Worm (Caenorhabditis elegans): Measurements from ENCODE around the gene srw-59.
A peak's percentile ranks its signal among the peaks of the same experiment; 100 is the strongest.

srw-59 gene

DNA sequence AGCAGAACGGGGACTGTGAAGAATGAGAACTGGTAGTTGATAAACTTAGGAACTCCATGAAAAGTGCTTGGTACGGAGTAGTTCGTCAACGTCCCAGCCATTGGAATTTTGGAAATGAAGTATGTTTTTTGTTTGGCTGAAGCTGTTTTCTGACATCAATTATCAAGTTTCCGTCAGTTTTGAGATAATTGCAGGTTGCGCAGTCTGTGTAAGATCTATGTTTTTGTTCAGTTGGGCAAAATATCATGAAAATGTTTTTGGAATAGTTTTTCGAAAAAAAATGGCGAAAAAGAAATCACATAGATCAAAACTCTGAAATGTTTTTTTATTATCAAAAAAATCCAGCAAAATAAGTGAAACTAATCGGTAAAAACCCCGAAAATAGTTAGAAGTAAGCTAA, 24.0 kb upstream of the srw-59 start, which contains the start of gene sru-22:
sru-22 (minus strand) TSS at position 101 of the 400 bp plus-strand sequence.
- TF ChIP-seq D1046.2 (GFP tag; IDR thresholded peaks at IDR 0.05): no peak
- TF ChIP-seq aha-1 (tag): peak; percentile 4
- no peak for TF ChIP-seq dmd-9 (GFP tag; IDR thresholded peaks at IDR 0.05)

DNA sequence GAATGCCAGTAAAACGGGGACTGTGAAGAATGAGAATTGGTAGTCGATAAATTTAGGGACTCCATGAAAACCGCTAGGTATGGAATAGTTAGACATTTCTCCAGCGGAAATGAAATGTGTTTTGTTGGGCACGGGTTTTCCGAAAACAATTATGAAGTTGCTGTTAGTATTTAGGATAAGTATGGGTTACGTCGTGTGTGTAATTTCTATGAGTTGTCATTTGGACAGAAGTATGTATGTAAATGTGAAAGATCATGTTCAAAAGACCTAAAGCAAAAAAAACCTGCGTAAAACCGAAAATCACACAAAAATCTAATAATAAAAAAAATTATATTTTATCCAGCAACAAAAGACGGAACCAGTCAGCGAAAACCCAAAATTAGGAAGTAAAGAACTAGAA, 21.7 kb upstream of the srw-59 start, which contains the start of gene sru-23:
sru-23 (minus strand) TSS at position 101 of the 400 bp plus-strand sequence.
- TF ChIP-seq madf-9 (GFP tag; conservative IDR thresholded peaks at IDR 0.05) (no peak), nhr-25 (tag; optimal IDR thresholded peaks at IDR 0.05; ENCODE audit: borderline replicate concordance, insufficient read depth) (no peak), tag-97 (GFP tag; IDR thresholded peaks at IDR 0.05) (no peak), F44E2.7 (GFP tag; IDR thresholded peaks at IDR 0.05) (no peak), sdz-12 (GFP tag; optimal IDR thresholded peaks at IDR 0.05) (no peak), arid-1 (GFP tag; conservative IDR thresholded peaks at IDR 0.05) (no peak), Y75B8A.6 (GFP tag; IDR thresholded peaks at IDR 0.05) (no peak), lir-3 (tag; optimal IDR thresholded peaks at IDR 0.05) (no peak), aha-1 (tag) (no peak), skn-1 (tag; optimal IDR thresholded peaks at IDR 0.05) (no peak), vab-7 (GFP tag; IDR thresholded peaks at IDR 0.05) (no peak), snpc-1.2 (GFP tag; IDR thresholded peaks at IDR 0.05) (no peak), gei-8 (GFP tag; optimal IDR thresholded peaks at IDR 0.05) (no peak), unc-39 (tag; optimal IDR thresholded peaks at IDR 0.05) (no peak), nhr-41 (GFP tag; IDR thresholded peaks at IDR 0.05) (no peak), hlh-11 (tag; optimal IDR thresholded peaks at IDR 0.05) (no peak)

DNA sequence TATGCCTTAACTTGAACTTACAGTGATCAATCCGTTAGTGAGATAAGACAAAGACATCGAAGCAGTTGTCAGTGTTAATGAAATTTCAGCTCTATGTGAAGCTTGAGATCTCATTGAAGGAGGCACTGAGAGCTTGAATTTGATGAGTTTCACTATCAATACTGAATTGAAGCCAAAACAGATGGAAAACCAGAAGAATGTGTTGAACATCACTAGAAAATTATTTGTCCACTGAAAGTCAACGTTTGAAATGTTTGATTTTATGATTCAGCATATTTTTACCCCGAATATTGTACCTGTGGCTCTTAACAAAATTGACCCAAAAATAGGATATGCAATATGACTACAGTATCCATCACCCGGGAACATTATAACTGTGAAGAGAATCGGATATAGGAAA, 20.0 kb upstream of the srw-59 start:
- TF ChIP-seq unc-62 (GFP tag; optimal IDR thresholded peaks at IDR 0.05 in 1 of 2) (peak in 1 of 2 experiments; percentile 97), unc-62 (tag; optimal IDR thresholded peaks at IDR 0.05) (no peak), F49E8.2 (tag; optimal IDR thresholded peaks at IDR 0.05; ENCODE audit: borderline replicate concordance) (no peak), set-16 (GFP tag; IDR thresholded peaks at IDR 0.05) (no peak), F44E2.7 (GFP tag; IDR thresholded peaks at IDR 0.05) (no peak)

DNA sequence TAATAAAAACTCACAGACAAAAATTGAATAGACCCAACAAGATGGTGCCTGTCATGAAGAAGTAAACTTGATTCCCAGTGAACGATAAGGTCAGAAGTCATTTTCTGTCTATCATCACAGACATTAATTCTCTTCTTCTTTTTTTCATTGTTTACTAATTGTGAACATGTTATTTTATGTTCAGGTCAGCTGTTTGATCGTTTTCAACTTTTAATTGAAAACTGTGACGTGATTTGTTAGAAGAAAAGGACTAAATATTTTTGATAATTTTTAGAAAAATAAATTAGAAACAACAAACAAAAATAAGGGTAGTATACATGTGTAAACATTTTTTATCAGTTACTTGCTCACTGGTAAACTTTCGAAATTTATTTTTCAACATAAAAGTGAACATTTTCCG, 18.9 kb upstream of the srw-59 start, which contains the start of gene F36G9.7:
F36G9.7 (minus strand) TSS at position 101 of the 400 bp plus-strand sequence.
- no peak for TF ChIP-seq aha-1 (tag)
- no peak for TF ChIP-seq lin-29 (GFP tag; IDR thresholded peaks at IDR 0.05)
- TF ChIP-seq zfp-3 (GFP tag; conservative IDR thresholded peaks at IDR 0.05): no peak
- no peak for TF ChIP-seq ceh-82 (tag; optimal IDR thresholded peaks at IDR 0.05)

DNA sequence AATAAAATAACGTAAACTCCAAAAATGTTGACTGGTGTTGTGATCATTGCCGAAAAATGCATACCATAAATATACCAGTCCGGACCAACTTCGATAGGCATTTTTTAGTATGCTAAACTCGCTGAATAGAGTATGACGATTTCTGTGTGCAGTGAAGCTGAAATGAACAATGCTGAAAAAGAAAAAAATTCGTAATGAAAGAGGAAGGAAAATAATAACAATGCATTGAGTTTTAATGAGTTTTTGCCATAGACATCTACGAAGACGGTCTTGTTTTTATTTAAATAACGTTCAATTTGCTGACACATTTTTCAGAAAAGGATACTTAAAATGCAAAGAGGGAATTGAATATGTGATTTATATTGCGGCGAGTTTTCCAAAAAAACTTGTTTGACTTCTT, 16.7 kb upstream of the srw-59 start, which contains the start of gene sri-1:
sri-1 (minus strand) TSS at position 101 of the 400 bp plus-strand sequence.
- no peak for TF ChIP-seq zip-2 (tag; optimal IDR thresholded peaks at IDR 0.05)
- no peak for TF ChIP-seq ctbp-1 (GFP tag; IDR thresholded peaks at IDR 0.05)
- TF ChIP-seq nhr-11 (tag; optimal IDR thresholded peaks at IDR 0.05): no peak
- no peak for TF ChIP-seq nhr-25 (tag; optimal IDR thresholded peaks at IDR 0.05; ENCODE audit: borderline replicate concordance, insufficient read depth)
- TF ChIP-seq madf-5 (GFP tag; IDR thresholded peaks at IDR 0.05): no peak
- no peak for TF ChIP-seq dve-1 (tag; optimal IDR thresholded peaks at IDR 0.05; ENCODE audit: insufficient read depth)
- no peak for TF ChIP-seq unc-39 (tag; optimal IDR thresholded peaks at IDR 0.05)
- no peak for TF ChIP-seq sdz-12 (GFP tag; optimal IDR thresholded peaks at IDR 0.05)

DNA sequence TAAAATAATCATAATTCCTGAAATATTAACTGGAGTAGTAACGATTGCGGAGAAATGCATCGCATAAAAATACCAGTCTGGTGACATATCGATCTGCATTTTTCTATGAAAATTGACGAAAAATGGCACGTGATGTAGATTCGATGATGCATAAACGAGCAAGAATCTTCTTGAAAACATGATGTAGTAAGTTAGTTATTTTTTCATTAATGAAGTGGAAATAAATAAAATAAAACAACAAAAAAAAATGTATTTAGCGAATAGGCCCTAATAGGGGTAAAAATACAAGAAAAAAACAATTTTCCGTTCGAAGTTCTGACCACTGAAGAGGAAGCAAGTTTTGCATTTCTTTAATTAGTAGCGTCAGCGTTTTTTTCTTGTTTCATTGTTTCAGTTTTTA, 14.3 kb upstream of the srw-59 start, which contains the start of gene sri-2:
sri-2 (minus strand) TSS at position 101 of the 400 bp plus-strand sequence.
- TF ChIP-seq aha-1 (tag) (peak; percentile 21), mxl-2 (GFP tag; conservative IDR thresholded peaks at IDR 0.05) (no peak), Y75B8A.6 (GFP tag; IDR thresholded peaks at IDR 0.05) (no peak), T26A8.4 (GFP tag; IDR thresholded peaks at IDR 0.05) (no peak), R02D3.7 (tag; optimal IDR thresholded peaks at IDR 0.05) (no peak)
